Worm (Caenorhabditis elegans) whole organism, late embryonic: ENCODE results near the gene F09B9.4.

ENCODE experiments used
- dmd-4 ChIP-seq: sonication (generic microtip); optimal IDR thresholded peaks from 2 replicates; lab custom pipeline; 2016; ENCODE audit warnings: borderline replicate concordance, missing genetic modification characterization, missing compliant biosample characterization
- fkh-10 ChIP-seq: fragments of 150-350 bp; optimal IDR thresholded peaks from 2 replicates; lab custom pipeline; 2014; ENCODE audit warnings: missing biosample characterization, missing genetic modification reagents, missing genetic modification characterization
- tbx-2 ChIP-seq: sonication (generic microtip); optimal IDR thresholded peaks from 2 replicates; lab custom pipeline; 2016; ENCODE audit warnings: missing genetic modification characterization, missing compliant biosample characterization
- ttx-3 ChIP-seq: sonication (generic microtip); optimal IDR thresholded peaks from 2 replicates; lab custom pipeline; 2016; ENCODE audit warnings: missing genetic modification reagents, missing genetic modification characterization, missing compliant biosample characterization

ce11 chrX:10141963-10142431, 18.4 kb upstream of the F09B9.4 start, which contains the start of gene oac-14:
- TF ChIP-seq fkh-10 (GFP tag; lab: Kevin White, UChicago) (no peak), dmd-4 (tag; lab: Kevin White, UChicago) (no peak), tbx-2 (tag; lab: Kevin White, UChicago) (no peak), ttx-3 (tag; lab: Kevin White, UChicago) (no peak)
